Fruit fly (Drosophila melanogaster): ENCODE data around the gene Cyp6d5.
A peak's percentile ranks its signal among the peaks of the same experiment; 100 is the strongest.

The Cyp6d5 gene

DNA sequence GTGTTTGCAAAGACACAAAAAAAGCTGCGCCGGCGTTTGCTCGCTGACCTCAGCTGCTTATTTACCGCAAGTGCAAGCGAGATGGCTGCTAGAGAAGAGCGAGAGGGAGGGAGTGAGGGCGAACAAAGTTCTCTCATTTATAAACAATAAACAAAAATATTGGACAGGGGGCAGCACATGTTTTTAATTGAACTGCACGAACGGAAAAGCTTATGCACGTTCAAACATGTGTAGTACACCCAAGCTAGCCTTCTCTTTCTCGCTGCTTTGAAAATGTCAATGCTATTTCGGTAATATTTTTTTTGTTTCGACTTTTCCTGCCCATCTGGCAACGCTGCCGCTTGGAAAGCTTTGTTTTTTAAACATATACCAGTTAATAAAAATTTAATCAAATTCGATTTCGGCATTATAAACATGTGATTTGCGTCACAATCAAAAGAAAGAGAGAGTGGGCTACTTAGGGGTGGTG lies 4.1 kb upstream of the Cyp6d5 start (continued):
- TF ChIP-seq bowl (GFP tag; IDR thresholded peaks at IDR 0.05) = no peak
- no peak for TF ChIP-seq Sin3A (optimal IDR thresholded peaks at IDR 0.05)
- peak; percentile 91 for TF ChIP-seq mirr (GFP tag; optimal IDR thresholded peaks at IDR 0.05)
- no peak for TF ChIP-seq CG9609 (GFP tag; optimal IDR thresholded peaks at IDR 0.05)
- TF ChIP-seq pum (GFP tag; optimal IDR thresholded peaks at IDR 0.05) = no peak
- no peak for TF ChIP-seq trem (tag; optimal IDR thresholded peaks at IDR 0.05)

DNA sequence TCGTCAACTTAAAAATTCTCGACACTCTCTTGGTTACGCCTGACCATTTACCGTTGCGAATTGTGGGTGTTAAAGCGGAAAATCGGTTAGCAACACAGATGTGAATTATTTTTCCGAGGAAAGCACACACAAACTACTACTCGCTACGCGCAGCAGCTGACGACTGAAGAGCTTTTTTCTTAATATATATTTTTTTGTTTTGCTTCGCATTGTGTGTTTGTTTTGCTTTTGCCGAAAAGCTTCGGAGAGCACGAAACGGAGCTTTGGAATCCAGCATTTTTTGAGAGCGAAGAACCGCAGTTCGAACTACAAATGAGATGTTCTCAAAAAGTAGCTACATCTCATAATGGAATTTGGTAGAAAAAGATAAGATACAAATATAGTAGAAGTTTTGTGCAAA lies 3.2 kb upstream of the Cyp6d5 start:
- TF ChIP-seq HHEX (GFP tag; optimal IDR thresholded peaks at IDR 0.05) (peak; percentile 17), Pdp1 (GFP tag; optimal IDR thresholded peaks at IDR 0.05) (peak in 1 of 2 experiments; percentile 10), ATbp (GFP tag; optimal IDR thresholded peaks at IDR 0.05) (peak; percentile 65), fd64A (GFP tag; optimal IDR thresholded peaks at IDR 0.05) (no peak), Trl (optimal IDR thresholded peaks at IDR 0.05) (peak; percentile 44 to 75), Trl (GFP tag; optimal IDR thresholded peaks at IDR 0.05) (no peak), CG6765 (GFP tag; optimal IDR thresholded peaks at IDR 0.05) (no peak), Med (GFP tag) (peak; percentile 66), gsb-n (tag; optimal IDR thresholded peaks at IDR 0.05) (peak; percentile 21), CG11093 (GFP tag; IDR thresholded peaks at IDR 0.05) (no peak), nerfin-1 (tag; optimal IDR thresholded peaks at IDR 0.05) (no peak), chinmo (GFP tag; IDR thresholded peaks at IDR 0.05; ENCODE audit: partially characterized antibody) (0 out of 4 replicates have a peak, but pooled peaks have one; percentile 74), NFAT (GFP tag; IDR thresholded peaks at IDR 0.05) (no peak), CG9817 (tag; optimal IDR thresholded peaks at IDR 0.05) (no peak), Vsx1 (GFP tag; optimal IDR thresholded peaks at IDR 0.05) (no peak), crp (GFP tag; optimal IDR thresholded peaks at IDR 0.05) (peak in 1 of 2 experiments; percentile 23), peb (GFP tag; IDR thresholded peaks at IDR 0.05) (no peak), Rfx (GFP tag; IDR thresholded peaks at IDR 0.05) (0 out of 2 replicates have a peak, but pooled peaks have one; percentile 15), Jarid2 (GFP tag; optimal IDR thresholded peaks at IDR 0.05) (peak; percentile 61), corto (GFP tag; optimal IDR thresholded peaks at IDR 0.05) (peak; percentile 54), nom (GFP tag; optimal IDR thresholded peaks at IDR 0.05) (peak; percentile 91), sob (GFP tag; IDR thresholded peaks at IDR 0.05) (peak; percentile 29; the same call in 1 of the 2 replicates), zen (tag; optimal IDR thresholded peaks at IDR 0.05) (no peak), Optix (GFP tag; IDR thresholded peaks at IDR 0.05) (no peak), CG3847 (GFP tag; IDR thresholded peaks at IDR 0.05) (no peak), CG13287 (GFP tag; IDR thresholded peaks at IDR 0.05; ENCODE audit: partially characterized antibody) (peak; percentile 8; the same call in 1 of the 2 replicates), bsh (GFP tag; optimal IDR thresholded peaks at IDR 0.05) (peak in 1 of 2 experiments; percentile 69), ato (GFP tag; IDR thresholded peaks at IDR 0.05; ENCODE audit: partially characterized antibody) (no peak), CG10147 (GFP tag; optimal IDR thresholded peaks at IDR 0.05) (no peak), HLH3B (GFP tag; IDR thresholded peaks at IDR 0.05) (no peak), Elba2 (GFP tag; optimal IDR thresholded peaks at IDR 0.05) (no peak), lbe (GFP tag; optimal IDR thresholded peaks at IDR 0.05) (peak; percentile 55), CG17802 (tag; optimal IDR thresholded peaks at IDR 0.05) (no peak), sd (tag; optimal IDR thresholded peaks at IDR 0.05) (peak; percentile 57), CG9932 (GFP tag; IDR thresholded peaks at IDR 0.05) (no peak), Neu2 (GFP tag; optimal IDR thresholded peaks at IDR 0.05; ENCODE audit: borderline replicate concordance) (no peak), CG2116 (GFP tag; optimal IDR thresholded peaks at IDR 0.05) (no peak), Eip74EF (GFP tag; optimal IDR thresholded peaks at IDR 0.05) (peak in 1 of 2 experiments; percentile 43), sens (GFP tag) (peak; percentile 67), eve (GFP tag; optimal IDR thresholded peaks at IDR 0.05) (peak in 1 of 2 experiments; percentile 39), CG32532 (GFP tag; IDR thresholded peaks at IDR 0.05) (peak; percentile 9; the same call in 1 of the 2 replicates), exex (tag; optimal IDR thresholded peaks at IDR 0.05) (peak; percentile 6)

All from whole organism, embryonic.